Worm (Caenorhabditis elegans): ENCODE data around the gene M03D4.3.

Gene M03D4.3

DNA sequence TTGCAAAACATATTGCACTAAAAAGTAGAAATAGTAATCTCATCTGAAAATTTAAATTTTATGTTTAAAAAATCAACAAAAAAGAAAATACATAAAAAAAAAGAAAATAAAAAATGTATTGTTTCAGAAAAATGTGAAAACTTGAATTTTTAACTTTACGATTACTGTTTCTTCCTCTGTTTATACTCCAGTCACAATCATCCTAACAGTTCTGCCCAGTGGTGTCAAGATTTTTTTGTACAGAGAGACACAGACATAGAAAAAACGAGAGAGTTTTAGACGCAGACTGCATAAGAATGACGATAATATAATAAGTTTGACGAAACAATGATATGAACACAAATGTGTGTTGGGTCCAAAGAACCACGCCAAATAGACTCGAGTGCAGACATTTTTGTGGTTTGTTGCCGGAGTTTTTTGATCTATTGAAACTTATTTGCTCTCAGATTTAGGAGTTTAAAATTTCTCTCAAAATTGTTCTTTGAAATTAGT, 28.6 kb downstream of the M03D4.3 start, which contains the start of gene ugt-20 (continued):
- TF ChIP-seq mdt-29 (GFP tag; IDR thresholded peaks at IDR 0.05) (no peak), aha-1 (tag) (no peak), F44E2.7 (GFP tag; IDR thresholded peaks at IDR 0.05) (no peak), T20F7.1 (GFP tag; optimal IDR thresholded peaks at IDR 0.05) (peak; percentile 49), zfp-2 (tag; optimal IDR thresholded peaks at IDR 0.05) (no peak), nhr-28 (tag; optimal IDR thresholded peaks at IDR 0.05) (peak; percentile 98), ceh-62 (tag; optimal IDR thresholded peaks at IDR 0.05) (no peak), nhr-11 (tag; optimal IDR thresholded peaks at IDR 0.05) (no peak), nhr-6 (tag; optimal IDR thresholded peaks at IDR 0.05) (peak; percentile 72), ztf-11 (tag; optimal IDR thresholded peaks at IDR 0.05) (no peak), tra-1 (GFP tag; IDR thresholded peaks at IDR 0.05) (no peak), pha-4 (GFP tag; IDR thresholded peaks at IDR 0.05) (0 out of 2 replicates have a peak, but pooled peaks have one; percentile 43), pha-4 (tag; optimal IDR thresholded peaks at IDR 0.05) (peak; percentile 13), nhr-102 (tag; optimal IDR thresholded peaks at IDR 0.05) (peak; percentile 94), pqm-1 (tag; optimal IDR thresholded peaks at IDR 0.05) (peak; percentile 86), lim-7 (GFP tag; IDR thresholded peaks at IDR 0.05) (no peak), madf-5 (GFP tag; IDR thresholded peaks at IDR 0.05) (no peak), madf-9 (GFP tag; conservative IDR thresholded peaks at IDR 0.05) (no peak)

DNA sequence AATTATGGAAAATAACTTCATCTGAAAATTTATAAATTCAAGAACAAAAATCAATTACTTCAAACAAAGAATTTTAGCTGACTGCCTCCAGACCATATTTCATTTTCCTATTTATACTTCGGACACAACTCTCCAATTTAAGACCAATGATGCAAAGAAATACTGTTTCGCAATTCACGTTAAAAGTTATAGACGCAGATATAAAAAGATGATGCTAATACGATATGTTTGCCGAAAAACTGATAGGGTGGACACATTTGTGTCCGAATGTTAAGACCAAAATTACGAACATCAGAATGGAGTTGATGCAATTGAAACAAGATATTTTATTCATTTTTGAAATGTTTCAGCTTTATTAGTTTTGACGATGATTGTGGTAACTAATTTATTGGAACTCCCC, 32.3 kb downstream of the M03D4.3 start, which contains the start of gene ugt-19:
Gene ugt-19 (minus strand): TSS at position 28 of the 400 bp plus-strand sequence.
- TF ChIP-seq ceh-62 (tag; optimal IDR thresholded peaks at IDR 0.05): no peak
- peak; percentile 76 for TF ChIP-seq nhr-28 (tag; optimal IDR thresholded peaks at IDR 0.05)
- no peak for TF ChIP-seq daf-16 (GFP tag; optimal IDR thresholded peaks at IDR 0.05)
- peak; percentile 44 for TF ChIP-seq daf-16 (tag; optimal IDR thresholded peaks at IDR 0.05)
- peak; percentile 87 for TF ChIP-seq pqm-1 (tag; optimal IDR thresholded peaks at IDR 0.05)
- no peak for TF ChIP-seq mdt-29 (GFP tag; IDR thresholded peaks at IDR 0.05)
- TF ChIP-seq dve-1 (tag; optimal IDR thresholded peaks at IDR 0.05; ENCODE audit: insufficient read depth): peak; percentile 21
- no peak for TF ChIP-seq pha-4 (GFP tag; IDR thresholded peaks at IDR 0.05)
- no peak for TF ChIP-seq pha-4 (tag; optimal IDR thresholded peaks at IDR 0.05)
- no peak for TF ChIP-seq egl-27 (tag; optimal IDR thresholded peaks at IDR 0.05)
- TF ChIP-seq hmg-1.1 (GFP tag; IDR thresholded peaks at IDR 0.05): no peak
- no peak for TF ChIP-seq aly-2 (tag; optimal IDR thresholded peaks at IDR 0.05)
- no peak for TF ChIP-seq fkh-10 (GFP tag; optimal IDR thresholded peaks at IDR 0.05)
- TF ChIP-seq T26A8.4 (GFP tag; IDR thresholded peaks at IDR 0.05): no peak
- no peak for TF ChIP-seq hif-1 (tag; optimal IDR thresholded peaks at IDR 0.05)
- TF ChIP-seq lsy-2 (tag; optimal IDR thresholded peaks at IDR 0.05): peak in 1 of 2 experiments; percentile 10
- peak; percentile 66; the same call in 1 of the 2 replicates for TF ChIP-seq dmd-6 (GFP tag; IDR thresholded peaks at IDR 0.05)
- TF ChIP-seq F44E2.7 (GFP tag; IDR thresholded peaks at IDR 0.05): no peak
- no peak for TF ChIP-seq lin-13 (GFP tag; optimal IDR thresholded peaks at IDR 0.05)
- TF ChIP-seq D1046.2 (GFP tag; IDR thresholded peaks at IDR 0.05): no peak
- TF ChIP-seq Y75B8A.6 (GFP tag; IDR thresholded peaks at IDR 0.05): no peak

DNA sequence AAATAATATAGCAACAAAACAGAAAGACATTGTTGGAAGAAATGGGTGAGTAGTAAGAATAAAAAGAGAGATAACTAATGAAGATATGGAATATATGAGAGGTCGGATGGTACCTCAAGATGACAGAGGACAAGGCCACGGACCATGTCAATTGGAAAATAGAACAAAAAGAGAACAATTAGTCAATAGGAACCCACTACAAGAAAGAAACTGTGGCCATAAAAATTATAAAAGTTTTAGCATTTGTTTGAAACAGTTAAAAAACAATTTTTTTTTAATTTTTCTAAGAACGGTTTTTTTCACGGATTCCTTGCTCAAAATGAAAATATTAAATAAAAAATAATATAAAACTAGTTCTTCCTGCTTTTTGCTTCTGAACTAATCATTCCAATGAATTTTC, 36.1 kb downstream of the M03D4.3 start, which contains the start of gene cpg-20:
Gene cpg-20 (minus strand): TSS at position 101 of the 400 bp plus-strand sequence.
- TF ChIP-seq unc-39 (tag; optimal IDR thresholded peaks at IDR 0.05): no peak
- no peak for TF ChIP-seq zag-1 (tag; optimal IDR thresholded peaks at IDR 0.05)
- no peak for TF ChIP-seq rbr-2 (tag; optimal IDR thresholded peaks at IDR 0.05)
- no peak for TF ChIP-seq lim-7 (GFP tag; IDR thresholded peaks at IDR 0.05)
- TF ChIP-seq daf-16 (GFP tag; optimal IDR thresholded peaks at IDR 0.05): no peak
- no peak for TF ChIP-seq daf-16 (tag; optimal IDR thresholded peaks at IDR 0.05)
- no peak for TF ChIP-seq zip-11 (GFP tag; IDR thresholded peaks at IDR 0.05)
- no peak for TF ChIP-seq spr-1 (tag; optimal IDR thresholded peaks at IDR 0.05)
- no peak for TF ChIP-seq nhr-111 (GFP tag; optimal IDR thresholded peaks at IDR 0.05)
- TF ChIP-seq lsy-2 (tag; optimal IDR thresholded peaks at IDR 0.05): no peak
- no peak for TF ChIP-seq nhr-42 (GFP tag; IDR thresholded peaks at IDR 0.05)
- no peak for TF ChIP-seq cey-2 (tag; optimal IDR thresholded peaks at IDR 0.05; ENCODE audit: borderline replicate concordance, insufficient read depth)
- TF ChIP-seq fos-1 (tag; optimal IDR thresholded peaks at IDR 0.05): no peak
- no peak for TF ChIP-seq ztf-7 (tag; optimal IDR thresholded peaks at IDR 0.05)

Measured in whole organism, L4 larva.